Worm (Caenorhabditis elegans) whole organism, young adult: Measurements from ENCODE around the gene klp-20.
A peak's percentile ranks its signal among the peaks of the same experiment; 100 is the strongest.

Source experiments
- D2030.7 ChIP-seq: fragments of 200-800 bp; sonication (Bioruptor generic); IDR thresholded peaks from 2 replicates; pipeline ENCODE4 v1.3.6; 2022; ENCODE audit warnings: missing genetic modification reagents, missing genetic modification characterization, missing compliant biosample characterization
- F33H1.4 ChIP-seq: fragments of 200-800 bp; sonication (Bioruptor generic); IDR thresholded peaks from 2 replicates; pipeline ENCODE4 v1.3.6; 2022; ENCODE audit warnings: missing genetic modification reagents, missing genetic modification characterization, missing compliant biosample characterization
- Y56A3A.18 ChIP-seq: fragments of 200-800 bp; sonication (Bioruptor generic); IDR thresholded peaks from 2 replicates; pipeline ENCODE4 v1.3.6; 2022; ENCODE audit warnings: missing genetic modification reagents, missing genetic modification characterization, missing compliant biosample characterization
- ZK185.1 ChIP-seq: sonication (generic microtip); optimal IDR thresholded peaks from 2 replicates; lab custom pipeline; 2016; ENCODE audit warnings: mild to moderate bottlenecking, missing genetic modification characterization, missing compliant biosample characterization; ENCODE audit not compliant: poor library complexity, severe bottlenecking
- athp-1 ChIP-seq: sonication (generic microtip); optimal IDR thresholded peaks from 2 replicates; lab custom pipeline; 2017; ENCODE audit warnings: mild to moderate bottlenecking, missing genetic modification characterization, missing compliant biosample characterization
- attf-6 ChIP-seq: fragments of 200-800 bp; sonication (Bioruptor generic); IDR thresholded peaks from 2 replicates; pipeline ENCODE4 v1.3.6; 2022; ENCODE audit warnings: missing genetic modification reagents, missing genetic modification characterization, missing compliant biosample characterization
- cebp-1 ChIP-seq, 2 experiments: fragments of 200-800 bp in 1 of 2; sonication (Bioruptor generic) in 1 of 2; sonication (generic microtip) in 1 of 2; IDR thresholded peaks in 1 of 2; optimal IDR thresholded peaks in 1 of 2; 2 replicates each; pipeline versions ENCODE4 v1.3.6 to Lab custom; 2017 to 2022; ENCODE audit warnings: missing compliant biosample characterization in 2 of 2, missing genetic modification characterization in 2 of 2, mild to moderate bottlenecking in 1 of 2, missing genetic modification reagents in 1 of 2, moderate library complexity in 1 of 2
- dox-1 ChIP-seq: fragments of 200-800 bp; sonication (Bioruptor generic); IDR thresholded peaks from 2 replicates; pipeline ENCODE4 v1.3.6; 2022; ENCODE audit warnings: missing genetic modification reagents, missing genetic modification characterization, missing compliant biosample characterization
- efl-1 ChIP-seq: fragments of 150-350 bp; optimal IDR thresholded peaks from 2 replicates; lab custom pipeline; 2014; ENCODE audit warnings: missing biosample characterization, missing genetic modification reagents, missing genetic modification characterization
- egrh-3 ChIP-seq: fragments of 200-800 bp; sonication (Bioruptor generic); IDR thresholded peaks from 2 replicates; pipeline ENCODE4 v1.3.6; 2022; ENCODE audit warnings: missing genetic modification reagents, missing genetic modification characterization, missing compliant biosample characterization
- hmg-1.2 ChIP-seq: fragments of 200-800 bp; sonication (Bioruptor generic); IDR thresholded peaks from 2 replicates; pipeline ENCODE4 v1.3.6; 2022; ENCODE audit warnings: missing genetic modification reagents, missing genetic modification characterization, missing compliant biosample characterization
- lsl-1 ChIP-seq: fragments of 200-800 bp; sonication (Bioruptor generic); optimal IDR thresholded peaks from 2 replicates; lab custom pipeline; 2018; ENCODE audit warnings: mild to moderate bottlenecking, missing genetic modification characterization, moderate library complexity, missing compliant biosample characterization
- madf-10 ChIP-seq: sonication (generic microtip); optimal IDR thresholded peaks from 2 replicates; lab custom pipeline; 2016; ENCODE audit warnings: mild to moderate bottlenecking, missing genetic modification characterization, missing compliant biosample characterization
- madf-6 ChIP-seq: fragments of 200-800 bp; sonication (Bioruptor generic); IDR thresholded peaks from 2 replicates; pipeline ENCODE4 v1.3.6; 2022; ENCODE audit warnings: missing genetic modification reagents, missing genetic modification characterization, missing compliant biosample characterization
- mcd-1 ChIP-seq: fragments of 200-800 bp; sonication (Bioruptor generic); IDR thresholded peaks from 2 replicates; pipeline ENCODE4 v1.3.6; 2022; ENCODE audit warnings: missing genetic modification reagents, missing genetic modification characterization, missing compliant biosample characterization
- mxl-1 ChIP-seq: sonication (generic microtip); optimal IDR thresholded peaks from 2 replicates; lab custom pipeline; 2016; ENCODE audit warnings: missing genetic modification characterization, missing compliant biosample characterization
- nfyb-1 ChIP-seq: fragments of 200-800 bp; sonication (Bioruptor generic); IDR thresholded peaks from 2 replicates; pipeline ENCODE4 v1.3.6; 2022; ENCODE audit warnings: missing genetic modification reagents, missing genetic modification characterization, missing compliant biosample characterization
- nhr-27 ChIP-seq: fragments of 200-800 bp; sonication (Bioruptor generic); optimal IDR thresholded peaks from 2 replicates; lab custom pipeline; 2018; ENCODE audit warnings: mild to moderate bottlenecking, missing genetic modification characterization, moderate library complexity, missing compliant biosample characterization
- tbp1 ChIP-seq: fragments of 200-800 bp; sonication (Bioruptor generic); optimal IDR thresholded peaks from 2 replicates; lab custom pipeline; 2018; ENCODE audit warnings: mild to moderate bottlenecking, missing genetic modification characterization, missing compliant biosample characterization

The klp-20 gene

DNA sequence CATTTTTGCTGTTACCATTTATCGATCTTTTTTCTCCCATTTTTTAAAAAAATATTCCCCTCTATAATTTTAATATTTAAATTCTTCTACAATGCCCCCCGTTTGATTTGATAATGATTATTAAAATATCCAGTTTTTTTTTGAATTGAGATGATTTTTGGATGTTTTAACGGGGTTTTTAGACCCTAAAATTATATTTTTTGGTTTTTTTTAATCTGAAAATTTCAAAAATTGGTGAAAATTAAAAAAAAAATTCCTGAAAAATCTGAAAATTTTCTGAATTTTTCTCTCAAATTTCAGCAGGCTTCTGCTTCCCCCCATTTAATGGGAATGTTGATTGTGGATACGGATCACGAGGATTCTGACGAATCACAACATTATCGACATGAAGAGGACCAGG, 44.4 kb downstream of the klp-20 start, which contains the start of gene Y50D7A.3:
Gene Y50D7A.3 (plus strand): TSS at position 301 of the 400 bp plus-strand sequence.
- TF ChIP-seq nhr-27 (no peak), madf-6 (no peak), cebp-1 (GFP tag; IDR thresholded peaks at IDR 0.05; lab: Robert Waterston, UW) (no peak), cebp-1 (tag; optimal IDR thresholded peaks at IDR 0.05; lab: Kevin White, UChicago) (no peak), tbp1 (GFP tag; lab: Kevin White, UChicago) (no peak), mxl-1 (tag; lab: Kevin White, UChicago) (no peak), egrh-3 (no peak), mcd-1 (GFP tag; lab: Robert Waterston, UW) (no peak), Y56A3A.18 (GFP tag; lab: Robert Waterston, UW) (no peak), athp-1 (tag; lab: Kevin White, UChicago) (no peak), efl-1 (GFP tag; lab: Kevin White, UChicago) (no peak), madf-10 (tag; lab: Kevin White, UChicago) (no peak)

DNA sequence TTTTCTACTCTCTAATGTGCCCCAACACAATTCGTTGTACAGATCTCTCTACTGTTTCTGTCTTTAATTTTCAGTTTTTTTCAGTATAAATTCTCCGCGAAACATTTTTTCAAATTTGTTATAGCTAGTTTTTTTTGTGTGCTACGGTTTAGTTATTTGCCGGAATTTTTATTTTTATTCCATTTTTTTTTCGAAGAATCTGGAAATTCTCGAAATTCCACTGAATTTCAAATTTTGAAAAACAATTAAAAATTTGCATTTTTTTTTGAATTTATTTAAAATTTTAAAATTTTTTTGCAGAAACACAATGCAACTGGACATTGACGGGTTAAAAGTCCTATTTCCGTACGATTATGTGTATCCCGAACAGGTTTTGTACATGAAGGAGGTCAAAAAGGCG, 55.0 kb downstream of the klp-20 start, which contains the start of gene xpd-1:
Gene xpd-1 (plus strand): TSS at position 301 of the 400 bp plus-strand sequence.
- TF ChIP-seq hmg-1.2 (GFP tag; lab: Robert Waterston, UW) (no peak), attf-6 (no peak), ZK185.1 (tag; lab: Kevin White, UChicago) (no peak)
- TF ChIP-seq, all 124 proteins: peak for 0

DNA sequence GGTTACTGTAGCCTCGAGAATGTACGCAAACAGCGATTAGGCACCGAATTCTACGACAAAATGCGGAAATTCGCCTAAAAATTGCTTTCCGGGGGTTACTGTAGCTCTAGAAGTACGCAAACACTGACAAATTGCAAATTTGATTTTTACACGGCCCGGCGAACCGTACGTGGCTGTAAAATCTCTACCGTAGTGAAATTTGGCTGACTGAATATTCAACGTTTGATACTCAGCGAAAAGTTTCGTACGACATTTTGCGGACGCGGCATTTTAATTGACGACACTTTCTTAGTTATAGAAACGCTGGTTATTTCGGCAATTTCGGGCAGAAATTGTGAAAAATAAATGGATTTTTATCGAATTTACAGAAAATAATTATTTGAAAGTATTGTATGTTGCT, 59.8 kb downstream of the klp-20 start:
- peak; percentile 33 for TF ChIP-seq lsl-1 (GFP tag; lab: Kevin White, UChicago)
- TF ChIP-seq mcd-1 (GFP tag; lab: Robert Waterston, UW), result peak; percentile 62
- 0 out of 2 replicates have a peak, but pooled peaks have one; percentile 25 for TF ChIP-seq dox-1 (GFP tag; lab: Robert Waterston, UW)
- peak; percentile 29; the same call in 1 of the 2 replicates for TF ChIP-seq F33H1.4
- TF ChIP-seq hmg-1.2 (GFP tag; lab: Robert Waterston, UW), result peak; percentile 82
- 0 out of 2 replicates have a peak, but pooled peaks have one; percentile 28 for TF ChIP-seq D2030.7 (GFP tag; lab: Robert Waterston, UW)
- peak; percentile 25; the same call in 1 of the 2 replicates for TF ChIP-seq madf-6
- 0 out of 2 replicates have a peak, but pooled peaks have one; percentile 33 for TF ChIP-seq nfyb-1 (GFP tag; lab: Robert Waterston, UW)
